Worm (Caenorhabditis elegans): ENCODE results near the gene EEED8.14.

DNA sequence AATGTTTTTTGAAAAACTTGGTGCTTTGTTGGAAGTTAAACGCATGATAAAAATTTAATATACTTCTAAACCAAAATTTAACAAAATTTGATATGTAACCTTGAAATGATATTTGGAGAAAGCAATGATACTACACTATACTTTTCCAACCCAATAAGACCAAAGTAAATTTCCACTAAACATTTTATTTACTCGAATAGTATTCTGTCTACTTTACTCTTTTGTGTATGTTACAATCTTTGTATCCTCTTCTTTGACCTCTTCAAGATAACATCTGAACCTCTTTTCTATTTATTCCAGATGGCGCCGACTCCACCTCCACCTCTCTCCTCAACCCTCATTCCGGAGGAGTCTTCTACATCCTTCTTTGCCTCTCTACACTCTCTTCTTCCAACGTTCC lies 39.7 kb upstream of the EEED8.14 start, which contains the start of gene dhs-5:
- TF ChIP-seq ceh-30 (tag; optimal IDR thresholded peaks at IDR 0.05) (no peak), hlh-30 (tag; optimal IDR thresholded peaks at IDR 0.05; ENCODE audit: insufficient read depth) (no peak), dve-1 (tag; optimal IDR thresholded peaks at IDR 0.05) (no peak), unc-3 (GFP tag; conservative IDR thresholded peaks at IDR 0.05) (no peak), unc-3 (tag; optimal IDR thresholded peaks at IDR 0.05) (no peak), madf-2 (tag; optimal IDR thresholded peaks at IDR 0.05) (no peak), pha-4 (tag; optimal IDR thresholded peaks at IDR 0.05) (no peak), rnt-1 (tag; optimal IDR thresholded peaks at IDR 0.05) (no peak), unc-42 (tag; optimal IDR thresholded peaks at IDR 0.05) (no peak), pros-1 (tag; optimal IDR thresholded peaks at IDR 0.05) (no peak)
